Worm (Caenorhabditis elegans) whole organism, L4 larva: ENCODE measurements around the gene apn-1.

ENCODE experiments used
- F26F4.8 ChIP-seq: fragments of 200-800 bp; sonication (Bioruptor generic); conservative IDR thresholded peaks from 2 replicates; pipeline ENCODE4 v1.3.6; 2022; ENCODE audit warnings: missing genetic modification characterization, missing compliant biosample characterization
- dpl-1 ChIP-seq: fragments of 150-350 bp; optimal IDR thresholded peaks from 2 replicates; lab custom pipeline; 2014; ENCODE audit warnings: missing biosample characterization, missing genetic modification reagents, missing genetic modification characterization
- dve-1 ChIP-seq: sonication (generic microtip); optimal IDR thresholded peaks from 2 replicates; lab custom pipeline; 2017; ENCODE audit warnings: antibody characterized with exemption, mild to moderate bottlenecking, missing genetic modification characterization, missing compliant biosample characterization; ENCODE audit not compliant: insufficient read depth
- egl-27 ChIP-seq: sonication (generic microtip); optimal IDR thresholded peaks from 3 replicates; lab custom pipeline; 2017; ENCODE audit warnings: missing biosample characterization, missing genetic modification reagents, missing genetic modification characterization
- nhr-28 ChIP-seq: fragments of 150-350 bp; optimal IDR thresholded peaks from 2 replicates; lab custom pipeline; 2014; ENCODE audit warnings: missing biosample characterization, missing genetic modification characterization
- nhr-77 ChIP-seq: fragments of 150-350 bp; optimal IDR thresholded peaks from 2 replicates; lab custom pipeline; 2014; ENCODE audit warnings: missing biosample characterization, missing genetic modification characterization
- unc-39 ChIP-seq: sonication (generic microtip); optimal IDR thresholded peaks from 2 replicates; lab custom pipeline; 2017; ENCODE audit warnings: missing biosample characterization, missing genetic modification characterization
- unc-62 ChIP-seq, 3 experiments: fragments of 150-350 bp in 1 of 3; sonication (generic microtip); optimal IDR thresholded peaks in 2 of 3; peaks in 1 of 3; 1 replicate in 1 of 3; 2 replicates in 2 of 3; lab custom pipeline; 2014 to 2017; ENCODE audit warnings: missing biosample characterization in 3 of 3, missing genetic modification characterization in 3 of 3, missing genetic modification reagents in 3 of 3, missing genotype in 1 of 3

DNA sequence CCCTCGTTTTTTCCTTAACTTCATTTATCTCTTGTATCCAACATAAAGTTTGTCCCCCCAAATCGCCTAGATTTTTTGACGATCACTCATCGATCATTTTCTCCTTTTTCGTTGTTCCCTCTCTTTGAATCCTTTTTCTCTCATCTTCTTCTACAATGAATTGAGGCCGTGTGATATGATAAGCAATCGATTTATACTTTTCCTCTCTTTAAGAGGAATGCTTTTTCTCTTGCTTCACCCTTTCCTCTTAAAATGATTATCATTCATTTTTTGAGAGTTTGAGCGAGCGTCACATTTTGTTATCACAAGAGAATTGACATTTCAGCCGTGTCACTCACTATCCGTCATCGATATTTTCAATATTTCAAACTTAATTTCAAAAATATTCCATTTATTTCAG is 30.7 kb downstream of the apn-1 start, which contains the start of gene K02C4.5:
- TF ChIP-seq F26F4.8 (GFP tag; lab: Robert Waterston, UW): no peak
- TF ChIP-seq unc-62 (GFP tag; optimal IDR thresholded peaks at IDR 0.05 in 1 of 2; lab: Kevin White, UChicago): no peak
- no peak for TF ChIP-seq unc-62 (tag; optimal IDR thresholded peaks at IDR 0.05; lab: Kevin White, UChicago)
- TF ChIP-seq dpl-1 (GFP tag; lab: Kevin White, UChicago): no peak
- peak; percentile 60 for TF ChIP-seq dve-1 (tag; lab: Kevin White, UChicago)
- no peak for TF ChIP-seq unc-39 (tag; lab: Kevin White, UChicago)
- TF ChIP-seq egl-27 (tag; lab: Kevin White, UChicago): no peak
- TF ChIP-seq nhr-77: no peak
- peak; percentile 65 for TF ChIP-seq nhr-28 (tag; lab: Kevin White, UChicago)
